Worm (Caenorhabditis elegans): Measurements from ENCODE around the gene ZK1058.3.

The ZK1058.3 gene

DNA sequence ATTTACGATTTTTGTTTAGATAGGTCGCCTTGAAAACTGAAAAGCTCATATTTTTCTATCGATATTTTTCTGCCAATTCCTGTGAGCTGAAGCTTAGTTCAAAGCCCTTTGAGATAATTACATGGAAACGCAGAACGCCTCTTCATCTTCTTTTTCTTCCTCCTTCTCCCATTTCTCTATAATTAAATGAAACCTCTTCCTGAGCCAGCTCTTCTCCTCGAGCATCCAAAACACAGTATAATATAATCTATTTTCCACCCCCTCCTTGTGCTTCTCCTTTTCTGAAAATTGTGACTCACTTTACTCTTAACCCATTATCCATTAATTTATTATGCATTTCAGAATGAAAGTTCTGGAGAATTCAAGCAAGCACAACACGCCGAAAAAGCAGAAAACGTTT, 37.6 kb downstream of the ZK1058.3 start, which contains the start of gene F37A8.5:
F37A8.5 (plus strand) TSS at position 332 of the 400 bp plus-strand sequence.
- no peak for TF ChIP-seq ztf-11 (tag; optimal IDR thresholded peaks at IDR 0.05)
- no peak for TF ChIP-seq unc-39 (tag; optimal IDR thresholded peaks at IDR 0.05)
- no peak for TF ChIP-seq ZK546.5 (tag; optimal IDR thresholded peaks at IDR 0.05)
- TF ChIP-seq sma-3 (GFP tag; optimal IDR thresholded peaks at IDR 0.05), result no peak
- TF ChIP-seq nhr-237 (tag; optimal IDR thresholded peaks at IDR 0.05), result no peak
- TF ChIP-seq nhr-6 (tag; optimal IDR thresholded peaks at IDR 0.05), result no peak
- no peak for TF ChIP-seq ztf-1 (GFP tag; conservative IDR thresholded peaks at IDR 0.05)
- TF ChIP-seq alr-1 (tag; optimal IDR thresholded peaks at IDR 0.05), result no peak
- no peak for TF ChIP-seq unc-55 (GFP tag; optimal IDR thresholded peaks at IDR 0.05)

DNA sequence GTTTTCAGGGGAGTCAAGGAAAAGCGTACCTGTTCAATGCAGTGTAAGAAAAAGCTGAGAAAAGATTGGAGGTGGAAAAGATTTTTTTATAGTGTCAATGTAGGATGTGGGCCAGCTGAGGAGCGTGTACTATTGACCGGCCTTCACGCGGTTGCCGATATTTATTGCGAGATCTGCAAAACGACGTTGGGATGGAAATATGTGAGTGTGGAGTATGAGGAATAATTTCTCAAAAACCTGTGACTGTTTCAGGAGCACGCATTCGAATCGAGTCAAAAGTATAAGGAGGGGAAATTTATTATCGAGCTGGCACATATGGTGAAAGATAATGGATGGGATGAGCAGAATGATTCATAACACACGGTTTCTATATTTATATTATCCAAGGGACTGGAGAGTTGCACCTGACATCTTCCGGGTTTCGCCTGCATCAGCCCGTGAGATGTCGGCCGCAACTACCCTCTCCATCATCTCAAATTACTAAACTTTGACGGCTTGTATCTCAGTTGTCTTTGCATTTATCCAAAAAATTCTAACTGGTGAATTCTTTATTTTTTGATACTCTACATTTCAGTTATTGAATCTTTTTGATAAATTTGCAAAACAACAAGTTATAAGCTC, 38.6 kb downstream of the ZK1058.3 start:
- TF ChIP-seq snpc-4 (tag; optimal IDR thresholded peaks at IDR 0.05) (peak; percentile 33), F13H6.1 (tag; optimal IDR thresholded peaks at IDR 0.05) (no peak), mab-5 (tag; optimal IDR thresholded peaks at IDR 0.05) (no peak), skn-1 (tag; optimal IDR thresholded peaks at IDR 0.05) (no peak), sma-9 (GFP tag; optimal IDR thresholded peaks at IDR 0.05) (no peak), sma-9 (tag; optimal IDR thresholded peaks at IDR 0.05) (no peak)

DNA sequence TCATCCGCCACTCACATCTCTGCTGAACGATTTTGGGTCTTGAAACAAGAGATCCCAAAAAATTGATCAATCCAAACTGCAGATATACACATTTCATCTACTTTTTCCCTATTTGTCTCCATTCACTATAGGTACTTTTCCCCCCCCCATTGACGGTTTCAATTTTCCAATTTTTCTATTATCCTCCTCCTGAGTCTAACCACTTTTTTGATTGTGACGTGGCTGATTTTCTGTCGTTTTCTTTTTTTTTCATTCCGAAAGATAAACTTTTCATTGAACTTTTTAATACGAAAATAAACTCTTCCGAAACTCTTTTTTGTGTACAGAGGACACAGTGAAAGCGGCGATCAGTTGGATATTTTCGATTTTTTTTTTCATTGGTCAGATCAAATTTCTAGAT, 39.2 kb downstream of the ZK1058.3 start:
- TF ChIP-seq ama-1 (optimal IDR thresholded peaks at IDR 0.05), result peak; percentile 22
- no peak for TF ChIP-seq nhr-21 (tag; optimal IDR thresholded peaks at IDR 0.05)

DNA sequence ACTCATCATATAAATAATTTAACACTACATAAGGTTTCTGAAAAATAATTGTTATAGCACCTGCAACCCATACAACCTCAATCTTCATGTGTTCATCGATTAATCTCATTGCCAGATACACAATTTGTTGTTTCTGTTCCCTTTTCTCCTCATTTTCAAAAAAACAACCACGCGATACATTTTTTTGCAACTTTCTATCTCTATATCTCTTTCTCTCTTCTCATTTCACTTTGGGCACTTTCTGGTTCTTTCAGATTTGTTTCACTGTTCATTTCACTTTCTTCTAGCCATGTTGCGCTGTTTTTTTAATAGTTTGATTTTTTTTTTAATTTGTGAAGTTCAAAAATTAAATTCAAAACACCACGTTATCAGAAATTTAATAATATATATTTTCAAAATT, 40.5 kb downstream of the ZK1058.3 start:
- TF ChIP-seq nhr-11 (tag; optimal IDR thresholded peaks at IDR 0.05) (no peak), nhr-237 (tag; optimal IDR thresholded peaks at IDR 0.05) (no peak), blmp-1 (tag; optimal IDR thresholded peaks at IDR 0.05; ENCODE audit: insufficient read depth) (peak; percentile 84), dmd-4 (tag; optimal IDR thresholded peaks at IDR 0.05) (no peak), nhr-10 (tag; optimal IDR thresholded peaks at IDR 0.05) (no peak)

DNA sequence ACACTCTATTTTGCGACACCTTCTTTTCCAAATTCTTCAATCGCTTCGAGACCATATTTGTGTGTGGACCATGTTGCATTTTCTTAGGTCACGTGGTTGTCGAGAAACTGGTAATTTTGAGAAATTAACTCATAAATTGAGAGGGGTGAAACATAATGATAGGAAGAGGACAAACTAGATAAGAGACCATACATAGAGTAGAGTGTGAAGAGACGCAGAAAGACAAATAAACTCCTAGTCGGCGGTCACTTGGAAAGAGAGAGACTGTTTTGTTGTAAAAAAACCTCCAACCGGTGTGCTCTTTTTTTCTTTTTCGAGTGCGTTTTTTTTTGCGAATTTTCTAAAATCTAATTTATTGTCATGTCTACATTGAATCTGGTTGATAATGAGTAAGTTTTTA, 41.3 kb downstream of the ZK1058.3 start, which contains the start of gene R10E9.3:
R10E9.3 (plus strand) TSS at position 235 of the 400 bp plus-strand sequence.
- TF ChIP-seq nhr-10 (tag; optimal IDR thresholded peaks at IDR 0.05), result no peak
- TF ChIP-seq egl-27 (tag; optimal IDR thresholded peaks at IDR 0.05), result no peak
- no peak for TF ChIP-seq Y55F3AM.14 (GFP tag; optimal IDR thresholded peaks at IDR 0.05)
- TF ChIP-seq fos-1 (tag; optimal IDR thresholded peaks at IDR 0.05), result peak; percentile 46
- TF ChIP-seq skn-1 (tag; optimal IDR thresholded peaks at IDR 0.05), result no peak

DNA sequence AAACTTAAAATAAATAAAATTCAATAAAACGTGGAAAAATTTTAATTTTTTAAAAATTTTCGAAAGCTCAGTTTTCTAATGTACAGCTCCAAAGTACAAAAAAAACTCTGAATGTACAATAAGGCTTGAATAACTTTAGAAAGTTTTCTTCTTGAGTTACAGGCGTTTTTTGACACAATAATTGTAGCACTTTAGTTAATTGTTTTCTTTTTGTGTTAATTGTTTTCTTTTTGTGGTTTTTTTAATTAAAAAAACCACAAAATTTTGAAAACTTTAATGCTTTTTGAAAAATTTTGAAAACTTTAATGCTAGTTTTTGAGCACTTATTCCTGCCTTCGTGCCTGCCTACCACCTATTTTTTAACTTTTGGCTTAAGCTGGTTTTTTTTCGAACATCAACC, 45.6 kb downstream of the ZK1058.3 start, which contains the start of gene R10E9.2:
R10E9.2 (minus strand) TSS at position 101 of the 400 bp plus-strand sequence.
- TF ChIP-seq skn-1 (tag; optimal IDR thresholded peaks at IDR 0.05) (no peak), sem-4 (tag; optimal IDR thresholded peaks at IDR 0.05) (no peak), ceh-82 (tag; optimal IDR thresholded peaks at IDR 0.05) (no peak), ztf-11 (tag; optimal IDR thresholded peaks at IDR 0.05) (no peak), sma-3 (GFP tag; optimal IDR thresholded peaks at IDR 0.05) (no peak), unc-39 (tag; optimal IDR thresholded peaks at IDR 0.05) (no peak), nhr-10 (tag; optimal IDR thresholded peaks at IDR 0.05) (no peak), crh-2 (tag; optimal IDR thresholded peaks at IDR 0.05) (no peak), ZK546.5 (tag; optimal IDR thresholded peaks at IDR 0.05) (no peak), blmp-1 (tag; optimal IDR thresholded peaks at IDR 0.05; ENCODE audit: insufficient read depth) (no peak), nhr-21 (tag; optimal IDR thresholded peaks at IDR 0.05) (no peak), unc-55 (GFP tag; optimal IDR thresholded peaks at IDR 0.05) (no peak), nhr-11 (tag; optimal IDR thresholded peaks at IDR 0.05) (no peak), gmeb-1 (tag; optimal IDR thresholded peaks at IDR 0.05) (no peak), nhr-129 (tag; optimal IDR thresholded peaks at IDR 0.05) (no peak), peb-1 (tag; optimal IDR thresholded peaks at IDR 0.05) (no peak), nhr-12 (tag; optimal IDR thresholded peaks at IDR 0.05) (no peak), ceh-16 (tag; optimal IDR thresholded peaks at IDR 0.05) (no peak)

Data from whole organism, L2 larva.